Fruit fly (Drosophila melanogaster): ENCODE data around the gene kipf.

kipf gene

DNA sequence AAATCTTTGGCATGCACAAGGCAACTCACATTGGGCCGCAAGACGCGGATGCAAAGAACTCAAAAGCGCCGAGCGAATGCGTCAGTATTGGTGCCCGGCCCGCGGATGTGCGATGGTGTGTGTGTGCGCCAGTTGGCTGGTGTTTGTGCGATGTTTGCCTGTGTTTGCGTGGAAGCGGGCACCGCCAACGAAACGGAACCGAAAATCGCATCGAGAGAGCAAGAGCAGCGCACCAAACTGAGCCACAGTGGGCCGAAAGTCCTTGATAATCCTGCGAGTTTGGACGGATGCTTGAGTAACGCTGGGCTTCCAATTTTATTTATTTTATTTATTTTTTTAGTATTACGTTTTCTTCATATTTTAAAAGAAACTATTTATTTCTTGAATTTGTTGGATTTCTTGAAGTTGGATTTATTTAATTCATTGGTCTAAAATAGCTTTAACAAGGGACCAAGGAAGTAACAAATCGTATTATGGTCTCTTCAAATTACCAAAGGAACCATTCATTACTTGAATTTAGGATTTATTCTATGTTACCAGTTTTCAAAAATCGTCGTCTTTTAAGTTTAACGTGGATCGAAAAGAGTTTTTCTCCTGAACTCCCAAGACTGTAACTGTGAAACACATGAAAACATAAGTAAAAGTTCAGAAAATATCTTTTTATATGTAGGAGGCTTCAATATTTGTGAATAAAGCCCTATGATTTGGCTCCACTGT is 49.3 kb downstream of the kipf start (continued):
- TF ChIP-seq Ravus (GFP tag; IDR thresholded peaks at IDR 0.05) (no peak), Trl (optimal IDR thresholded peaks at IDR 0.05) (peak in 1 of 2 experiments; percentile 39), Trl (GFP tag; optimal IDR thresholded peaks at IDR 0.05) (no peak), Vsx1 (GFP tag; optimal IDR thresholded peaks at IDR 0.05) (no peak), CG1233 (GFP tag; optimal IDR thresholded peaks at IDR 0.05) (peak; percentile 52), CG2120 (GFP tag; optimal IDR thresholded peaks at IDR 0.05) (no peak), Aef1 (GFP tag; IDR thresholded peaks at IDR 0.05) (no peak), fd102C (GFP tag; optimal IDR thresholded peaks at IDR 0.05) (no peak), CG11085 (GFP tag; IDR thresholded peaks at IDR 0.05) (no peak), Hey (tag; optimal IDR thresholded peaks at IDR 0.05) (no peak), Dip2 (GFP tag; IDR thresholded peaks at IDR 0.05) (no peak), Adf1 (GFP tag; IDR thresholded peaks at IDR 0.05) (no peak), CG13894 (tag; optimal IDR thresholded peaks at IDR 0.05) (no peak), CG4730 (GFP tag; IDR thresholded peaks at IDR 0.05) (no peak), hkb (optimal IDR thresholded peaks at IDR 0.05) (no peak), hkb (GFP tag; IDR thresholded peaks at IDR 0.05) (no peak), CG18599 (GFP tag; optimal IDR thresholded peaks at IDR 0.05) (no peak), Hr39 (optimal IDR thresholded peaks at IDR 0.05) (no peak), CG34422 (GFP tag; IDR thresholded peaks at IDR 0.05) (no peak), twi (tag; optimal IDR thresholded peaks at IDR 0.05) (peak; percentile 31), nmo (GFP tag; optimal IDR thresholded peaks at IDR 0.05) (peak; percentile 81), dimm (GFP tag; IDR thresholded peaks at IDR 0.05) (no peak), bowl (GFP tag; IDR thresholded peaks at IDR 0.05) (no peak), Gsc (GFP tag; IDR thresholded peaks at IDR 0.05) (no peak), CG17361 (GFP tag; IDR thresholded peaks at IDR 0.05) (peak; percentile 93), CG14965 (GFP tag; optimal IDR thresholded peaks at IDR 0.05; ENCODE audit: borderline replicate concordance) (no peak), Lim3 (GFP tag; IDR thresholded peaks at IDR 0.05) (no peak), CG3726 (GFP tag; IDR thresholded peaks at IDR 0.05) (no peak), ATbp (GFP tag; optimal IDR thresholded peaks at IDR 0.05) (peak; percentile 55), ssp (GFP tag; IDR thresholded peaks at IDR 0.05) (no peak), CG7745 (tag; optimal IDR thresholded peaks at IDR 0.05) (no peak), ato (GFP tag; IDR thresholded peaks at IDR 0.05; ENCODE audit: partially characterized antibody) (no peak), Dad (GFP tag; optimal IDR thresholded peaks at IDR 0.05) (no peak), CG15601 (tag; optimal IDR thresholded peaks at IDR 0.05) (no peak), Hr51 (GFP tag; optimal IDR thresholded peaks at IDR 0.05) (no peak), usp (GFP tag; optimal IDR thresholded peaks at IDR 0.05) (no peak), HLH54F (GFP tag; optimal IDR thresholded peaks at IDR 0.05) (no peak), gt (GFP tag; IDR thresholded peaks at IDR 0.05) (no peak), CG12299 (tag; optimal IDR thresholded peaks at IDR 0.05) (no peak), zf30C (GFP tag; optimal IDR thresholded peaks at IDR 0.05) (no peak), CG14050 (GFP tag; IDR thresholded peaks at IDR 0.05) (no peak), her (GFP tag; optimal IDR thresholded peaks at IDR 0.05) (no peak), CG8388 (GFP tag; optimal IDR thresholded peaks at IDR 0.05) (peak; percentile 53), Rx (GFP tag; IDR thresholded peaks at IDR 0.05) (no peak), CG9932 (GFP tag; IDR thresholded peaks at IDR 0.05) (no peak), pzg (GFP tag; optimal IDR thresholded peaks at IDR 0.05) (no peak), bab2 (GFP tag; optimal IDR thresholded peaks at IDR 0.05) (no peak), gce (GFP tag; IDR thresholded peaks at IDR 0.05) (no peak), mld (GFP tag; IDR thresholded peaks at IDR 0.05; ENCODE audit: partially characterized antibody) (no peak), Awh (GFP tag; IDR thresholded peaks at IDR 0.05) (no peak), CG11696 (GFP tag; IDR thresholded peaks at IDR 0.05) (no peak), CG31388 (GFP tag; optimal IDR thresholded peaks at IDR 0.05) (no peak)
